Worm (Caenorhabditis elegans): Measurements from ENCODE around the gene clc-6.

clc-6 gene

DNA sequence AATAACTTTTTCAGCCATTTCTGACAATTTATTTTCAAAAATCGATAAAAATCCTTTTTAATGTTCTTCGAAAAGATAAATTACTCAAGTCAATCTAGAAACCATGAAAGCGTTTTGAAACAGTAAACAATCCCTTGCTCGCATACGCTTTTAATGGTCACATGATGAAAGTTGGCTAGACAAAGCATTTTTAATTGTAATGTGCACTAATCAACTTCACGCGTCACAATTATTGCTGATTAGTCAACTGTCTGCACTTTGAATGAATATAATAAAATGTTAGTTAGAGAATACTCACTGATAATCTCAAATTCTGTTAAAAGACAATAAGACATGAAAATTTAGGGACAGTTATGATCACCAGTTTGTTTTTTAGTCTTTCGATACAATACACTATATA lies 39.4 kb downstream of the clc-6 start:
- TF ChIP-seq che-1 (tag; optimal IDR thresholded peaks at IDR 0.05) (no peak), sox-4 (tag; optimal IDR thresholded peaks at IDR 0.05) (no peak), eyg-1 (tag; optimal IDR thresholded peaks at IDR 0.05) (no peak), unc-3 (GFP tag; conservative IDR thresholded peaks at IDR 0.05) (no peak), unc-3 (tag; optimal IDR thresholded peaks at IDR 0.05) (no peak), pros-1 (tag; optimal IDR thresholded peaks at IDR 0.05) (no peak), Y22D7AL.16 (tag; optimal IDR thresholded peaks at IDR 0.05) (no peak), ztf-16 (tag; optimal IDR thresholded peaks at IDR 0.05) (no peak), hlh-15 (tag; optimal IDR thresholded peaks at IDR 0.05) (no peak), ref-2 (tag; optimal IDR thresholded peaks at IDR 0.05) (no peak), pag-3 (tag; optimal IDR thresholded peaks at IDR 0.05; ENCODE audit: borderline replicate concordance) (no peak), elt-4 (tag; optimal IDR thresholded peaks at IDR 0.05) (no peak), ceh-9 (tag; optimal IDR thresholded peaks at IDR 0.05) (no peak), nfya-1 (tag; optimal IDR thresholded peaks at IDR 0.05) (no peak), ceh-18 (tag; optimal IDR thresholded peaks at IDR 0.05) (no peak)

DNA sequence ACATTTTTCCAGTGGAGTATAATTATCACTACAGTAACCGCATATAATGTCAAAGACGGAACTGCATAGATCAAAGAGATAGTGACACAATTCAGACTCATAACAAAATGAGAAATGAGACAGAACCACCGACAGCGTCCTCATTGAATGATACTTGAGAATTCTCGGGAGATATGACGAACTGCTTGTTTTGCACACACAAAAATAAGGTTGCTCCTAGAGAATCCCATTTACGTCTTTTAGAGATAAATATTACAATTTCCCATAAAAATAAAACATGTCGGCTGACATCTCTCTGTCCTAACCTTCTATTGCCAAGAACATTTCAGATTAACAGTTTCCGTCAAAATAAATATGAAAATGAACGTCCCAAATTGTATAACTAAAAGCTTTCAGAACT lies 40.5 kb downstream of the clc-6 start, which contains the start of gene srg-38:
Gene srg-38 (minus strand): TSS at position 101 of the 400 bp plus-strand sequence.
- no peak for TF ChIP-seq ttx-3 (tag; optimal IDR thresholded peaks at IDR 0.05)
- TF ChIP-seq K09A11.1 (tag; optimal IDR thresholded peaks at IDR 0.05; ENCODE audit: insufficient read depth), result no peak
- no peak for TF ChIP-seq ceh-18 (tag; optimal IDR thresholded peaks at IDR 0.05)
- TF ChIP-seq unc-86 (tag; optimal IDR thresholded peaks at IDR 0.05), result no peak
- TF ChIP-seq pros-1 (tag; optimal IDR thresholded peaks at IDR 0.05), result no peak
- no peak for TF ChIP-seq odd-2 (tag; optimal IDR thresholded peaks at IDR 0.05)
- TF ChIP-seq tbx-7 (tag; optimal IDR thresholded peaks at IDR 0.05), result no peak
- TF ChIP-seq hlh-15 (tag; optimal IDR thresholded peaks at IDR 0.05), result no peak
- no peak for TF ChIP-seq unc-42 (tag; optimal IDR thresholded peaks at IDR 0.05)
- TF ChIP-seq ceh-22 (tag; optimal IDR thresholded peaks at IDR 0.05), result no peak
- no peak for TF ChIP-seq zip-5 (tag; optimal IDR thresholded peaks at IDR 0.05)

DNA sequence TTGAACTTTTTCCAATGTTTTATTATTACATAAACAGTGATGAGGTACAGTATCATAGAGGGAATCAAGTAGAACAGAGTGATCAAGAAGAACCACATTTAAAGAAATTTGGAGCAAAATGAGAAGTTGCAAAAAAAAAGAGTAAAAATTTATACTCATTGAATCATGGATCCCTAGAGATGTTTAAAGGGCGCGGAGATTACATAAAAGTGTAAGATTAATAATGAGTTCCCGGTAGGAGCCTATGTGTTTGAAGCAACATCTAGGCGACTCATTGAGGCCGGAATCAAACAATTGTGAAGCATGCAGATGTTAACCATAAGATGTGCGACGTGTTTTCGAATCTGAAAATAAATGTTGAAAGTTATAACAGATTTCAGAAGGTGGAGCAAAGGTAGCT lies 43.7 kb downstream of the clc-6 start, which contains the start of gene srg-39:
Gene srg-39 (minus strand): TSS at position 101 of the 400 bp plus-strand sequence.
- TF ChIP-seq ceh-19 (GFP tag; optimal IDR thresholded peaks at IDR 0.05) (no peak), zip-5 (tag; optimal IDR thresholded peaks at IDR 0.05) (no peak), ref-2 (tag; optimal IDR thresholded peaks at IDR 0.05) (no peak), F13H6.1 (tag; optimal IDR thresholded peaks at IDR 0.05) (no peak), pag-3 (tag; optimal IDR thresholded peaks at IDR 0.05; ENCODE audit: borderline replicate concordance) (no peak), rnt-1 (tag; optimal IDR thresholded peaks at IDR 0.05) (no peak), elt-2 (tag; optimal IDR thresholded peaks at IDR 0.05) (no peak), che-1 (tag; optimal IDR thresholded peaks at IDR 0.05) (no peak), pax-1 (tag; optimal IDR thresholded peaks at IDR 0.05) (no peak)

DNA sequence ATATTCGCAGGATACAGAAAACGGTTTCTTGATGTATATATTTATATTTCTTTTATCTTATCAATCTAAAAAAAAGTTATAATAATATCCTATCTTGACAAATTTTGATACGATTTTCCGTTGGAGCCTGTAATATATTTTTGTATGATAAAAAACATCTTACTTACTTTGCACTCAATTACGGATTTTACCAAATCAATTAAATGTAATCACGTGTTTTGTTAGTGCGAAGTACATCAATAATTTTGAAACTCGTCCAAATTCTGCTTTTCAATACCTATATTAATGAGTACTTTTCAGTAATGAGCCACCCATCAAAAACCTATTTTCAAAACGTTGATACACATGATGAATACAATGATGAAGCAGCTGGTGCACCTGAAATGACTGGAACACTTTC lies 46.6 kb downstream of the clc-6 start, which contains the start of gene T19C4.1:
Gene T19C4.1 (plus strand): TSS at position 301 of the 400 bp plus-strand sequence.
- TF ChIP-seq ttx-3 (tag; optimal IDR thresholded peaks at IDR 0.05) (no peak), T23F11.4 (GFP tag; optimal IDR thresholded peaks at IDR 0.05) (no peak), ceh-45 (GFP tag; IDR thresholded peaks at IDR 0.05) (no peak), dmd-4 (tag; optimal IDR thresholded peaks at IDR 0.05; ENCODE audit: borderline replicate concordance) (no peak)

DNA sequence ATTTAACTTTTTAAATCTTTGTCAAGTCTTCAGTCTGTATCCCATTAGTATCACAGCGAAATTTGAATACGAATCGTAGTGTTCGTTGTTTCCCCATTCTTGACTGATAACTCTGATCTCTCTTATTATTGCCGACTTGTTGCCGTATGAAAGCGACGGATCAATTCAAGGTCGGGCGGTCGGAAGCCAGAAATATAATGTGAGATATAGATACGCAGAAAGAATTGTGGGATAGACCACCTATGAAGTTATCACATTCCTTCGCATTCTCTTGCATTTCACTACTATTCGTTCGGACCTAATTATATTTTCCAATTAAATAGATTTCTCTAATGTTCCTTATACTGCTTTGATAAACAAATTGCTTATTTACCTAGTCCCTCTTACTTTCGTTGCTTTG lies 47.0 kb downstream of the clc-6 start:
- TF ChIP-seq ceh-9 (tag; optimal IDR thresholded peaks at IDR 0.05) (no peak), fkh-10 (GFP tag; optimal IDR thresholded peaks at IDR 0.05) (no peak), ceh-22 (tag; optimal IDR thresholded peaks at IDR 0.05) (no peak), pha-4 (tag; optimal IDR thresholded peaks at IDR 0.05) (no peak), gmeb-2 (tag; optimal IDR thresholded peaks at IDR 0.05) (no peak), hlh-13 (GFP tag; optimal IDR thresholded peaks at IDR 0.05) (no peak), T23F11.4 (GFP tag; optimal IDR thresholded peaks at IDR 0.05) (no peak), sox-4 (tag; optimal IDR thresholded peaks at IDR 0.05) (no peak), lin-11 (tag; optimal IDR thresholded peaks at IDR 0.05) (no peak), C38D4.7 (GFP tag; optimal IDR thresholded peaks at IDR 0.05) (no peak), pha-2 (tag; optimal IDR thresholded peaks at IDR 0.05) (no peak)
